Fruit fly (Drosophila melanogaster): ENCODE measurements around the gene CG43139.

Gene CG43139

DNA sequence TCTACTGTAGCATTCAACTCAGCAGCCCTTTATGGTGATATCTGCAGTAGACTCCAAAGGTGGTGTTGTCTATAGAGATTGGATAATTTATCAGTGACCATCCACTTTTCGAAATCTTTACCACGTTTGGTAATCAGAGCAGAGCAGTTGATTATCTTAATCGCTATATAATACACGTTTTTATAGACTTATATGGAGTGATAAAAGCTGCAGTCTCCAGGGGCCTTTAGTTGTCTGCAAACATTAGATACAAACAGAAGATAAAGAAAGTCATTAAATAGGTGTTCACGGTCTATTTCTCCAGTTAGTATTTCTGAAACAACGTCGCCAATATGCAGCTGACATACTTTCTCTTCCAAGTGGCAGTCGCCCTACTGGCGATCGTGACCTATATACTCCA is 23.4 kb downstream of the CG43139 start, which contains the start of gene Cyp6a18:
Gene Cyp6a18 (plus strand): TSS at position 301 of the 400 bp plus-strand sequence.
- no peak for TF ChIP-seq Dfd (GFP tag; optimal IDR thresholded peaks at IDR 0.05)
- TF ChIP-seq woc (GFP tag; optimal IDR thresholded peaks at IDR 0.05), result no peak
- no peak for TF ChIP-seq CG9705 (GFP tag; optimal IDR thresholded peaks at IDR 0.05)
- TF ChIP-seq OdsH (GFP tag; optimal IDR thresholded peaks at IDR 0.05), result no peak
- no peak for TF ChIP-seq HLH106 (tag; optimal IDR thresholded peaks at IDR 0.05)
- TF ChIP-seq foxo (GFP tag; optimal IDR thresholded peaks at IDR 0.05), result no peak
- TF ChIP-seq dsf (GFP tag; optimal IDR thresholded peaks at IDR 0.05; ENCODE audit: borderline replicate concordance), result no peak
- no peak for TF ChIP-seq Myc (optimal IDR thresholded peaks at IDR 0.05)
- no peak for TF ChIP-seq dmrt93B (GFP tag; optimal IDR thresholded peaks at IDR 0.05)
- TF ChIP-seq Hr78 (GFP tag; optimal IDR thresholded peaks at IDR 0.05), result no peak
- no peak for TF ChIP-seq ey (GFP tag; optimal IDR thresholded peaks at IDR 0.05)
- TF ChIP-seq psq (GFP tag; optimal IDR thresholded peaks at IDR 0.05), result no peak
- TF ChIP-seq Sp1 (GFP tag; optimal IDR thresholded peaks at IDR 0.05), result no peak
- no peak for TF ChIP-seq fru (GFP tag; optimal IDR thresholded peaks at IDR 0.05)
- TF ChIP-seq Hr83 (GFP tag; optimal IDR thresholded peaks at IDR 0.05; ENCODE audit: poor library complexity, severe bottlenecking), result no peak
- TF ChIP-seq Abd-B (GFP tag; optimal IDR thresholded peaks at IDR 0.05), result no peak
- TF ChIP-seq tai (GFP tag; optimal IDR thresholded peaks at IDR 0.05), result no peak

DNA sequence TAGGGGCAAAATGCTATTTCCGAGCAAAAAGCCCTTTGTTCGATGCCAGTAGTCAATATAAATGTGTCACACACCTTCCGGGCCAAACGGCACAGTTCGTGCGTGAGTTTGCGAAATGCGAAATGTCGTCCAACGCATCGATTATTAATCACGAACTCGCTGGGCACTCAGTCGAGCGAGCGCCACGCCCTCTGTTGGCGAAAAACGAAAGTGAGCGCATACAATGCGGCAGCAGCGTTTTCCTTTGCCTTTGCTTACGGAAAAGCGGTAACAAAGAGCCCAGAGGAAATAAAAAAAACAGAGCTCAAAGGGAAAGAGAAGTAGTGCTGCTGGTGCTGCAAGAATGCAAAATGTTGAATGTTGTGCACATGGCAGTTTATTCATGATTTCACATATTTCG is 24.3 kb downstream of the CG43139 start:
- TF ChIP-seq OdsH (GFP tag; optimal IDR thresholded peaks at IDR 0.05), result no peak
- no peak for TF ChIP-seq h (GFP tag; optimal IDR thresholded peaks at IDR 0.05)
- no peak for TF ChIP-seq Myc (optimal IDR thresholded peaks at IDR 0.05)
- no peak for TF ChIP-seq Rel (GFP tag; optimal IDR thresholded peaks at IDR 0.05)
- TF ChIP-seq Rel (tag; optimal IDR thresholded peaks at IDR 0.05), result no peak
- no peak for TF ChIP-seq Hr83 (GFP tag; optimal IDR thresholded peaks at IDR 0.05; ENCODE audit: poor library complexity, severe bottlenecking)
- TF ChIP-seq dsf (GFP tag; optimal IDR thresholded peaks at IDR 0.05; ENCODE audit: borderline replicate concordance), result no peak

DNA sequence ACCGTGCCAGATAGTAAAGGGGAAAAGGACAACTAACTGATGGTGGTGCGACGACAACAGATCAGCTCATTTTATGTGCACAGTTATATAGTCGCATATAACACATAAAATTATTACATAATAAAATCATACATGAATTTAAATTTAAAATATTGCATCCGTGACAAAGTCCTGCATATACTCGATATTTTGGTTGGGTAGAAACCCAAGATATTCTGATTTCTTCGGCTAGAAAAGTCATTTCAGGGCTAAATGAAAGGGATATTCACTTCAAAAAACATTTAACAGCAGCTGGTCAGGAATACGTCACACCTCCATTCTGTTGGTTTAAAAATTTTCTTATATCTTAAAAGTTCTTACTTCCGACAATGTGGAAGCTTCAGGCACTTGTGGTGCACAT is 37.9 kb downstream of the CG43139 start, which contains the start of gene CG13978:
Gene CG13978 (plus strand): TSS at position 301 of the 400 bp plus-strand sequence.
- no peak for TF ChIP-seq foxo (GFP tag; optimal IDR thresholded peaks at IDR 0.05)
- no peak for TF ChIP-seq woc (GFP tag; optimal IDR thresholded peaks at IDR 0.05)
- TF ChIP-seq ey (GFP tag; optimal IDR thresholded peaks at IDR 0.05), result no peak
- TF ChIP-seq Dif (GFP tag; optimal IDR thresholded peaks at IDR 0.05; ENCODE audit: partially characterized antibody), result no peak
- no peak for TF ChIP-seq Jra (GFP tag; optimal IDR thresholded peaks at IDR 0.05)
- TF ChIP-seq br (GFP tag; optimal IDR thresholded peaks at IDR 0.05), result no peak
- TF ChIP-seq dl (GFP tag; optimal IDR thresholded peaks at IDR 0.05; ENCODE audit: insufficient read depth in 1 of 2, partially characterized antibody in 2 of 2), result no peak
- TF ChIP-seq N (GFP tag; optimal IDR thresholded peaks at IDR 0.05), result no peak
- TF ChIP-seq HLH106 (tag; optimal IDR thresholded peaks at IDR 0.05), result no peak
- no peak for TF ChIP-seq h (GFP tag; optimal IDR thresholded peaks at IDR 0.05)
- TF ChIP-seq jim (GFP tag; optimal IDR thresholded peaks at IDR 0.05), result no peak
- TF ChIP-seq Sp1 (GFP tag; optimal IDR thresholded peaks at IDR 0.05), result no peak
- TF ChIP-seq sv (GFP tag; optimal IDR thresholded peaks at IDR 0.05), result no peak
- TF ChIP-seq lola (GFP tag; optimal IDR thresholded peaks at IDR 0.05), result no peak
- TF ChIP-seq dsf (GFP tag; optimal IDR thresholded peaks at IDR 0.05; ENCODE audit: borderline replicate concordance), result no peak
- no peak for TF ChIP-seq Hr78 (GFP tag; optimal IDR thresholded peaks at IDR 0.05)
- TF ChIP-seq fru (GFP tag; optimal IDR thresholded peaks at IDR 0.05), result no peak

DNA sequence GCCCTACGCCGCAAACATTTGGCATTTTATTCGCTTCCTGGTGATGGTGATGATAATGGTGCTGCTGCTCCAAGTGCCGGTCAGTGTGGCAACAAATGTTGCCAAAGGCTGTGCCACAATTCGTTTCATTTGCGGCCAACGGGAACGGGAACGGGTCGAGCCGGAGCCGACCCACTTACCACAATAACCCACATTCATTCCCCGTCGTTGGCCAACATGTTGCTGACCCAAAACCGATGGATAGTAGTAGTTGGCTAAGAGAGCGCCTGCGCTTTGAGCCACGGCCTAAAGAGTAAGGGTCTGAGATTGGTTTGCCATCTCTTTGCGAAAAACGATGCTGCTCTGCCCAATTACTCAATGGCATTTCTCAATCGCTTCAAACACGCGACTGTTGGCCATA is 38.9 kb downstream of the CG43139 start:
- TF ChIP-seq Myc (optimal IDR thresholded peaks at IDR 0.05) (no peak), ey (GFP tag; optimal IDR thresholded peaks at IDR 0.05) (no peak), HLH106 (tag; optimal IDR thresholded peaks at IDR 0.05) (no peak), rgr (GFP tag; optimal IDR thresholded peaks at IDR 0.05) (no peak), dsf (GFP tag; optimal IDR thresholded peaks at IDR 0.05; ENCODE audit: borderline replicate concordance) (no peak), foxo (GFP tag; optimal IDR thresholded peaks at IDR 0.05) (no peak), Dfd (GFP tag; optimal IDR thresholded peaks at IDR 0.05) (no peak), Jra (GFP tag; optimal IDR thresholded peaks at IDR 0.05) (no peak), Abd-B (GFP tag; optimal IDR thresholded peaks at IDR 0.05) (no peak), jim (GFP tag; optimal IDR thresholded peaks at IDR 0.05) (no peak), Mio (GFP tag; optimal IDR thresholded peaks at IDR 0.05) (no peak), Hr83 (GFP tag; optimal IDR thresholded peaks at IDR 0.05; ENCODE audit: poor library complexity, severe bottlenecking) (no peak), h (GFP tag; optimal IDR thresholded peaks at IDR 0.05) (no peak), psq (GFP tag; optimal IDR thresholded peaks at IDR 0.05) (no peak), Dif (GFP tag; optimal IDR thresholded peaks at IDR 0.05; ENCODE audit: partially characterized antibody) (no peak), tai (GFP tag; optimal IDR thresholded peaks at IDR 0.05) (no peak), dmrt93B (GFP tag; optimal IDR thresholded peaks at IDR 0.05) (no peak)
